Fruit fly (Drosophila melanogaster): Measurements from ENCODE around the gene Mipp2.
A peak's percentile ranks its signal among the peaks of the same experiment; 100 is the strongest.

Mipp2 gene

DNA sequence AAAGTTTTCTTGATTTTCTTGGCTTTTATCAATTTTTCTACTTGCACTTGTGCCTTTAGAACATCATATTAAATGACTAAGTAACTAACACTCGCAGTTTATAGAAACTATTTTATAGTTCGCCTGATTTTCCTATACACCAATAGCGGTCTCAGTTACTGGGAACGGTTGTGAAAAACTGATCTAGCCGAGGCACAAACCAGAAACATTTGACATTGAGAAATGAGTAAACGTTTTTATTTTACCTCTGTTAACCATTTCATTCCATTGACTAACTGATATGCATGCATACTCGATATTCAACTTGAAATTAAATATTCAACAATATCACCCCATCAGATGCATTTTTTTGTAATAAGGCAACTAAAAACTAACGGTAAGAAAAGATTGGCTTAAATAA is 55.9 kb downstream of the Mipp2 start:
- no peak for TF ChIP-seq GATAd (GFP tag; optimal IDR thresholded peaks at IDR 0.05)
- TF ChIP-seq tai (GFP tag; optimal IDR thresholded peaks at IDR 0.05) = peak; percentile 26
- peak; percentile 83 for TF ChIP-seq Myc (optimal IDR thresholded peaks at IDR 0.05)

- TF ChIP-seq Abd-B (GFP tag; optimal IDR thresholded peaks at IDR 0.05) (no peak), Vsx2 (GFP tag; optimal IDR thresholded peaks at IDR 0.05; ENCODE audit: partially characterized antibody) (no peak)
Observed at dm6 chrX:6034741-6035140, 56.5 kb downstream of the Mipp2 start.

DNA sequence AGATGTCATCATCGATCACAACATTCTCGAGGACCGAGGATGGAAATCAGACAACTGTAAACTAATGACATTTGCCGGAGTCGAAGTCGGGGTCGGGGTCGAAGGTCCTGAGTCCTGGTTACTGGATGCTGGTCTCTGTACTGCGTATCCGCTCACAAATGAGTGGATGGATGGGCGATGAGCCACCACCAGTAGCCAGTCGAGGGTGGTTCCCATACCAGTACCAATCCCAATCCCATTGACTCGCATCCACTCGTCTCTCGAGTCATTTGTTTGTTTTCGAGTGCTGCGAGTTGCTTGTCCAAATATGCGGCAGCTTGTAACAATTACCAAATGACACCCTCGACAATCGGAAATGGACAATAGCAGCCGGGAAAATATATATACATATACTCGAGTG is 58.4 kb downstream of the Mipp2 start:
- TF ChIP-seq ey (GFP tag; optimal IDR thresholded peaks at IDR 0.05) (no peak), h (GFP tag; optimal IDR thresholded peaks at IDR 0.05) (no peak), psq (GFP tag; optimal IDR thresholded peaks at IDR 0.05) (no peak), rgr (GFP tag; optimal IDR thresholded peaks at IDR 0.05) (no peak), Abd-B (GFP tag; optimal IDR thresholded peaks at IDR 0.05) (no peak), brk (GFP tag; optimal IDR thresholded peaks at IDR 0.05) (no peak), Myc (optimal IDR thresholded peaks at IDR 0.05) (no peak), HLH106 (tag; optimal IDR thresholded peaks at IDR 0.05) (no peak), Rel (GFP tag; optimal IDR thresholded peaks at IDR 0.05) (no peak), Rel (tag; optimal IDR thresholded peaks at IDR 0.05) (no peak), Mio (GFP tag; optimal IDR thresholded peaks at IDR 0.05) (no peak), Vsx2 (GFP tag; optimal IDR thresholded peaks at IDR 0.05; ENCODE audit: partially characterized antibody) (no peak), Sp1 (GFP tag; optimal IDR thresholded peaks at IDR 0.05) (no peak), dmrt93B (GFP tag; optimal IDR thresholded peaks at IDR 0.05) (no peak), br (GFP tag; optimal IDR thresholded peaks at IDR 0.05) (no peak), Dfd (GFP tag; optimal IDR thresholded peaks at IDR 0.05) (no peak)
